Fruit fly (Drosophila melanogaster): ENCODE results near the gene Kaz.

The Kaz gene

dm6 chr3R:24812987-24813636 is 16.6 kb downstream of the Kaz start:
- no peak for TF ChIP-seq fd85E (GFP tag; optimal IDR thresholded peaks at IDR 0.05)
- peak; percentile 55 for TF ChIP-seq fkh (GFP tag; optimal IDR thresholded peaks at IDR 0.05)
- 0 out of 3 replicates have a peak, but pooled peaks have one; percentile 10 for TF ChIP-seq CG6163 (GFP tag; IDR thresholded peaks at IDR 0.05)
- peak; percentile 49 for TF ChIP-seq Eip78C (GFP tag)

- TF ChIP-seq CG11762 (GFP tag; optimal IDR thresholded peaks at IDR 0.05; ENCODE audit: insufficient read depth) (no peak), net (GFP tag; optimal IDR thresholded peaks at IDR 0.05) (no peak), CG8632 (GFP tag; optimal IDR thresholded peaks at IDR 0.05) (no peak), CG9139 (GFP tag; optimal IDR thresholded peaks at IDR 0.05) (no peak)
Observed at dm6 chr3R:24812394-24812793, 17.4 kb downstream of the Kaz start.

dm6 chr3R:24810844-24811625 is 18.7 kb downstream of the Kaz start:
- TF ChIP-seq CG11294 (GFP tag; IDR thresholded peaks at IDR 0.05) = peak; percentile 94
- TF ChIP-seq CG6792 (GFP tag; optimal IDR thresholded peaks at IDR 0.05) = peak; percentile 86
- TF ChIP-seq cyc (GFP tag; optimal IDR thresholded peaks at IDR 0.05) = no peak
- TF ChIP-seq eg (GFP tag; IDR thresholded peaks at IDR 0.05) = peak; percentile 98
- peak; percentile 87 for TF ChIP-seq lz (GFP tag; optimal IDR thresholded peaks at IDR 0.05)
- peak; percentile 96 for TF ChIP-seq CG32006 (GFP tag; optimal IDR thresholded peaks at IDR 0.05)
- no peak for TF ChIP-seq Blimp-1 (GFP tag; optimal IDR thresholded peaks at IDR 0.05)
- peak; percentile 85 for TF ChIP-seq CG3032 (tag; optimal IDR thresholded peaks at IDR 0.05)
- peak; percentile 97 for TF ChIP-seq Eip78C (GFP tag)
- peak; percentile 52 for TF ChIP-seq fd85E (GFP tag; optimal IDR thresholded peaks at IDR 0.05)
- TF ChIP-seq CG8119 (GFP tag; IDR thresholded peaks at IDR 0.05) = peak; percentile 92
- TF ChIP-seq CG3919 (GFP tag; optimal IDR thresholded peaks at IDR 0.05) = peak; percentile 91
- TF ChIP-seq CG10669 (GFP tag; optimal IDR thresholded peaks at IDR 0.05) = no peak
- peak; percentile 81 for TF ChIP-seq spab (GFP tag; optimal IDR thresholded peaks at IDR 0.05)
- TF ChIP-seq Eip75B (GFP tag; optimal IDR thresholded peaks at IDR 0.05) = peak; percentile 92
- peak; percentile 94 for TF ChIP-seq Sox14 (GFP tag; optimal IDR thresholded peaks at IDR 0.05)
- peak; percentile 67 for TF ChIP-seq Lpt (GFP tag; optimal IDR thresholded peaks at IDR 0.05)
- peak in 1 of 2 experiments; percentile 91 for TF ChIP-seq salr (GFP tag; optimal IDR thresholded peaks at IDR 0.05)
- no peak for TF ChIP-seq OdsH (GFP tag; optimal IDR thresholded peaks at IDR 0.05)
- peak; percentile 83 for TF ChIP-seq topi (GFP tag; optimal IDR thresholded peaks at IDR 0.05)
- no peak for TF ChIP-seq Met (GFP tag; optimal IDR thresholded peaks at IDR 0.05)
- peak; percentile 89 for TF ChIP-seq net (GFP tag; optimal IDR thresholded peaks at IDR 0.05)
- peak in 1 of 2 experiments; percentile 67 for TF ChIP-seq ss (GFP tag; optimal IDR thresholded peaks at IDR 0.05)
- peak; percentile 82 for TF ChIP-seq CG34406 (GFP tag; optimal IDR thresholded peaks at IDR 0.05)
- no peak for TF ChIP-seq CG6808 (GFP tag; optimal IDR thresholded peaks at IDR 0.05)
- peak; percentile 87 for TF ChIP-seq achi (GFP tag; optimal IDR thresholded peaks at IDR 0.05)
- TF ChIP-seq acj6 (GFP tag; optimal IDR thresholded peaks at IDR 0.05) = peak; percentile 89
- TF ChIP-seq CG10631 (GFP tag; optimal IDR thresholded peaks at IDR 0.05) = peak; percentile 92
- TF ChIP-seq Gug (GFP tag; IDR thresholded peaks at IDR 0.05) = peak; percentile 95
- TF ChIP-seq fd59A (GFP tag; optimal IDR thresholded peaks at IDR 0.05) = peak; percentile 80
- TF ChIP-seq CG9139 (GFP tag; optimal IDR thresholded peaks at IDR 0.05) = no peak
- peak; percentile 87 for TF ChIP-seq CG16779 (tag; optimal IDR thresholded peaks at IDR 0.05)
- TF ChIP-seq Sox15 (GFP tag; optimal IDR thresholded peaks at IDR 0.05) = peak; percentile 73
- peak; percentile 74 for TF ChIP-seq CG8632 (GFP tag; optimal IDR thresholded peaks at IDR 0.05)
- TF ChIP-seq pdm3 (GFP tag; optimal IDR thresholded peaks at IDR 0.05) = peak; percentile 90
- TF ChIP-seq Hr38 (GFP tag; optimal IDR thresholded peaks at IDR 0.05) = peak; percentile 30
- peak; percentile 87 for TF ChIP-seq vri (GFP tag; optimal IDR thresholded peaks at IDR 0.05)
- TF ChIP-seq dac (GFP tag; optimal IDR thresholded peaks at IDR 0.05) = peak; percentile 84
- no peak for TF ChIP-seq Eip93F (GFP tag; optimal IDR thresholded peaks at IDR 0.05)
- TF ChIP-seq svp (GFP tag) = no peak
- TF ChIP-seq CG6163 (GFP tag; IDR thresholded peaks at IDR 0.05) = peak; percentile 96
- peak; percentile 92 for TF ChIP-seq CG1621 (tag; optimal IDR thresholded peaks at IDR 0.05)
